Fruit fly (Drosophila melanogaster) whole organism, prepupa: ENCODE results near the gene Taf9.
A peak's percentile ranks its signal among the peaks of the same experiment; 100 is the strongest.

ENCODE experiments used
- CG10669 ChIP-seq: fragments of 200-800 bp; sonication (Bioruptor generic); optimal IDR thresholded peaks from 3 replicates; lab custom pipeline; 2018; ENCODE audit warnings: missing biosample characterization, mild to moderate bottlenecking, missing genetic modification characterization, moderate library complexity
- CG11294 ChIP-seq: fragments of 200-800 bp; sonication (Bioruptor generic); IDR thresholded peaks from 2 replicates; pipeline ENCODE4 v1.3.6; 2022; ENCODE audit warnings: missing biosample characterization, missing genetic modification characterization
- CG11762 ChIP-seq: fragments of 200-800 bp; sonication (Bioruptor generic); optimal IDR thresholded peaks from 3 replicates; lab custom pipeline; 2016; ENCODE audit warnings: missing biosample characterization, missing genetic modification characterization; ENCODE audit not compliant: insufficient read depth
- CG11902 ChIP-seq: fragments of 200-800 bp; sonication (Bioruptor generic); optimal IDR thresholded peaks from 3 replicates; lab custom pipeline; 2016; ENCODE audit warnings: missing biosample characterization, missing genetic modification characterization
- CG15336 ChIP-seq: fragments of 200-800 bp; sonication (Bioruptor generic); IDR thresholded peaks from 2 replicates; pipeline ENCODE4 v1.3.6; 2022; ENCODE audit warnings: missing biosample characterization, missing genetic modification characterization
- CG16779 ChIP-seq: fragments of 200-800 bp; sonication (Bioruptor generic); optimal IDR thresholded peaks from 3 replicates; lab custom pipeline; 2017; ENCODE audit warnings: missing biosample characterization, mild to moderate bottlenecking, missing genetic modification characterization
- CG3032 ChIP-seq: fragments of 200-800 bp; optimal IDR thresholded peaks from 2 replicates; lab custom pipeline; 2019; ENCODE audit warnings: missing biosample characterization, mild to moderate bottlenecking, missing genetic modification characterization, moderate library complexity
- CG3919 ChIP-seq: fragments of 200-800 bp; sonication (Bioruptor generic); optimal IDR thresholded peaks from 3 replicates; lab custom pipeline; 2016; ENCODE audit warnings: missing biosample characterization, missing genetic modification characterization
- CG6163 ChIP-seq: fragments of 200-800 bp; sonication (Bioruptor generic); IDR thresholded peaks from 3 replicates; pipeline ENCODE4 v1.3.6; 2022; ENCODE audit warnings: missing biosample characterization, missing genetic modification characterization
- CG6276 ChIP-seq: fragments of 200-800 bp; sonication (Bioruptor generic); optimal IDR thresholded peaks from 2 replicates; lab custom pipeline; 2017; ENCODE audit warnings: missing biosample characterization, mild to moderate bottlenecking, missing genetic modification characterization
- CG6808 ChIP-seq: fragments of 200-800 bp; sonication (Bioruptor generic); optimal IDR thresholded peaks from 3 replicates; lab custom pipeline; 2017; ENCODE audit warnings: missing biosample characterization, missing genetic modification characterization, mild to moderate bottlenecking, moderate library complexity, missing genetic modification reagents
- CG6854 ChIP-seq: fragments of 200-800 bp; sonication (Bioruptor generic); optimal IDR thresholded peaks from 2 replicates; lab custom pipeline; 2017; ENCODE audit warnings: missing biosample characterization, mild to moderate bottlenecking, missing genetic modification characterization
- CG7368 ChIP-seq: fragments of 200-800 bp; sonication (Bioruptor generic); optimal IDR thresholded peaks from 3 replicates; lab custom pipeline; 2016; ENCODE audit warnings: missing biosample characterization, missing genetic modification characterization
- CG8119 ChIP-seq: fragments of 200-800 bp; sonication (Bioruptor generic); IDR thresholded peaks from 3 replicates; pipeline ENCODE4 v1.3.6; 2022; ENCODE audit warnings: missing biosample characterization, missing genetic modification characterization
- CG8319 ChIP-seq: fragments of 200-800 bp; sonication (Bioruptor generic); optimal IDR thresholded peaks from 3 replicates; lab custom pipeline; 2016; ENCODE audit warnings: missing biosample characterization, missing genetic modification characterization
- CG8632 ChIP-seq: fragments of 200-800 bp; sonication (Bioruptor generic); optimal IDR thresholded peaks from 3 replicates; lab custom pipeline; 2016; ENCODE audit warnings: missing biosample characterization, missing genetic modification characterization
- Eip75B ChIP-seq: fragments of 200-800 bp; sonication (Bioruptor generic); optimal IDR thresholded peaks from 3 replicates; lab custom pipeline; 2016; ENCODE audit warnings: missing biosample characterization, missing genetic modification characterization
- Eip78C ChIP-seq: fragments of 200-800 bp; sonication (Bioruptor generic); peaks from one replicate; lab custom pipeline; 2016; ENCODE audit warnings: missing biosample characterization, missing genetic modification characterization
- Eip93F ChIP-seq: fragments of 200-800 bp; sonication (Bioruptor generic); optimal IDR thresholded peaks from 2 replicates; lab custom pipeline; 2016; ENCODE audit warnings: missing biosample characterization, mild to moderate bottlenecking, missing genetic modification characterization
- Hr38 ChIP-seq: sonication (Bioruptor generic); optimal IDR thresholded peaks from 2 replicates; lab custom pipeline; 2016; ENCODE audit warnings: missing biosample characterization, missing genetic modification characterization
- Hr4 ChIP-seq: fragments of 200-800 bp; sonication (Bioruptor generic); optimal IDR thresholded peaks from 3 replicates; lab custom pipeline; 2016; ENCODE audit warnings: missing biosample characterization, missing genetic modification characterization
- Lpt ChIP-seq: fragments of 200-800 bp; sonication (Bioruptor generic); optimal IDR thresholded peaks from 3 replicates; lab custom pipeline; 2016; ENCODE audit warnings: missing biosample characterization, missing genetic modification characterization
- OdsH ChIP-seq: fragments of 200-800 bp; sonication (Bioruptor generic); optimal IDR thresholded peaks from 3 replicates; lab custom pipeline; 2016; ENCODE audit warnings: missing biosample characterization, missing genetic modification characterization
- Sox102F ChIP-seq: fragments of 200-800 bp; sonication (Bioruptor generic); optimal IDR thresholded peaks from 2 replicates; lab custom pipeline; 2016; ENCODE audit warnings: missing biosample characterization, mild to moderate bottlenecking, missing genetic modification characterization
- achi ChIP-seq: fragments of 200-800 bp; sonication (Bioruptor generic); optimal IDR thresholded peaks from 3 replicates; lab custom pipeline; 2016; ENCODE audit warnings: missing biosample characterization, missing genetic modification characterization
- acj6 ChIP-seq: fragments of 200-800 bp; sonication (Bioruptor generic); optimal IDR thresholded peaks from 3 replicates; lab custom pipeline; 2016; ENCODE audit warnings: missing biosample characterization, missing genetic modification characterization
- cyc ChIP-seq: fragments of 200-800 bp; sonication (Bioruptor generic); optimal IDR thresholded peaks from 3 replicates; lab custom pipeline; 2016; ENCODE audit warnings: missing biosample characterization, missing genetic modification characterization
- dac ChIP-seq: fragments of 200-800 bp; sonication (Bioruptor generic); optimal IDR thresholded peaks from 2 replicates; lab custom pipeline; 2017; ENCODE audit warnings: missing biosample characterization, mild to moderate bottlenecking, missing genetic modification characterization
- eg ChIP-seq: fragments of 200-800 bp; sonication (Bioruptor generic); IDR thresholded peaks from 3 replicates; pipeline ENCODE4 v1.3.6; 2022; ENCODE audit warnings: missing biosample characterization, missing genetic modification characterization
- esn ChIP-seq: fragments of 200-800 bp; sonication (Bioruptor generic); optimal IDR thresholded peaks from 2 replicates; lab custom pipeline; 2016; ENCODE audit warnings: missing biosample characterization, mild to moderate bottlenecking, missing genetic modification characterization, moderate library complexity
- fd59A ChIP-seq: fragments of 200-800 bp; sonication (Bioruptor generic); optimal IDR thresholded peaks from 2 replicates; lab custom pipeline; 2017; ENCODE audit warnings: missing biosample characterization, mild to moderate bottlenecking, missing genetic modification characterization, missing genetic modification reagents
- fkh ChIP-seq: fragments of 200-800 bp; sonication (Bioruptor generic); optimal IDR thresholded peaks from 3 replicates; lab custom pipeline; 2017; ENCODE audit warnings: missing biosample characterization, mild to moderate bottlenecking, missing genetic modification characterization, moderate library complexity
- lz ChIP-seq: fragments of 200-800 bp; sonication (Bioruptor generic); optimal IDR thresholded peaks from 3 replicates; lab custom pipeline; 2016; ENCODE audit warnings: missing biosample characterization, missing genetic modification characterization
- net ChIP-seq: fragments of 200-800 bp; sonication (Bioruptor generic); optimal IDR thresholded peaks from 3 replicates; lab custom pipeline; 2016; ENCODE audit warnings: missing biosample characterization, missing genetic modification characterization
- pdm3 ChIP-seq: fragments of 200-800 bp; sonication (Bioruptor generic); optimal IDR thresholded peaks from 3 replicates; lab custom pipeline; 2016; ENCODE audit warnings: missing biosample characterization, missing genetic modification characterization
- ss ChIP-seq, 2 experiments: fragments of 200-800 bp; sonication (Bioruptor generic); optimal IDR thresholded peaks; 2 replicates in 1 of 2; 3 replicates in 1 of 2; lab custom pipeline; 2017 to 2018; ENCODE audit warnings: mild to moderate bottlenecking in 2 of 2, missing biosample characterization in 2 of 2, missing genetic modification characterization in 2 of 2, moderate library complexity in 1 of 2
- svp ChIP-seq: fragments of 200-800 bp; sonication (Bioruptor generic); peaks from one replicate; lab custom pipeline; 2016; ENCODE audit warnings: missing biosample characterization, missing genetic modification characterization
- vri ChIP-seq: fragments of 200-800 bp; sonication (Bioruptor generic); optimal IDR thresholded peaks from 3 replicates; lab custom pipeline; 2016; ENCODE audit warnings: missing biosample characterization, mild to moderate bottlenecking, missing genetic modification characterization

The Taf9 gene

DNA sequence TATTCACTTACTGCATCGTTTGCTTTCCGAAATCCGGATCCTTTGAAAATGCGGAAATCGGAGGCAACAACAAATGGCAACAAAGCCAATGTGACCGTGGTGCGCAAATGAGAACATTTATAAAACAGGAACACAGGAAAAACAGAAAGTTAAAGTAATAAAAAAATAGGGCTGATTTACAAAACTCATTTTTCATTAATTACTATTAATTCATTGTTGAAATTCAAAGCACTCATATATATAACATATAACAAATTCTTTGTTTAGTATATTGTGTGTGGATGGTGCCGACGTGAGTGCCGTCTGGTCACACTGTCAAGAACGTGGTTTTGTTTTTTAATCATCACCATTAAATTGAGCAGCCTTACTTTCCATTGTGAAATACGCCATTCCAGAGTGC is 18.8 kb downstream of the Taf9 start, which contains the start of the genes Arp8 and CG6769 (continued):
- no peak for TF ChIP-seq ss (GFP tag; optimal IDR thresholded peaks at IDR 0.05; lab: Kevin White, UChicago)
- no peak for TF ChIP-seq Hr38 (GFP tag; lab: Kevin White, UChicago)

DNA sequence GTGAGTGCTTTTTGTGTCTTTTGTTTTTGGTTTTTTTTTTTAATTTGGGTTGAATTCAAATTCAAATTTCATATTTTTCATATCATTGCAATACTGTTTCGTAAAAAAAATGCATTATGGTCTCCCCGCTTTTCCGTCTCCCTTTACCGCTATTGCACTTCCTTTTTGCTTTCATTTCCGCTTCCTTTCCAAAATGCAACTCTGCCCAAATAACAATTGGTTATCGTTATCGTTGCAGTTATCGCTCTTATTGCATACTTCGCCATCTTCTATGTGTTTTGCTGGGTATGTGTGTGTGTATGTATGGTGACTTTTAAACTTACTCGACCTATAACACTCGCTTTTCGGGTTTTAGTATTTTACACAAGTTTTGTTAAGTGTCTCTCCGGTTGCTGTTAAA is 23.1 kb downstream of the Taf9 start:
- peak; percentile 27 for TF ChIP-seq Eip78C (GFP tag; lab: Kevin White, UChicago)
- TF ChIP-seq CG3919 (GFP tag; lab: Kevin White, UChicago): no peak
- no peak for TF ChIP-seq vri (GFP tag; lab: Kevin White, UChicago)
- TF ChIP-seq fd59A (GFP tag; lab: Kevin White, UChicago): no peak
- TF ChIP-seq achi (GFP tag; lab: Kevin White, UChicago): no peak
- TF ChIP-seq CG8632 (GFP tag; lab: Kevin White, UChicago): no peak
- no peak for TF ChIP-seq ss (GFP tag; optimal IDR thresholded peaks at IDR 0.05; lab: Kevin White, UChicago)
- TF ChIP-seq Lpt (GFP tag; lab: Kevin White, UChicago): no peak
- TF ChIP-seq net: no peak
- TF ChIP-seq esn (GFP tag; lab: Kevin White, UChicago): peak; percentile 32
- no peak for TF ChIP-seq CG6163 (GFP tag; lab: Robert Waterston, UW)
- peak; percentile 18 for TF ChIP-seq Sox102F
- no peak for TF ChIP-seq CG15336 (GFP tag; lab: Robert Waterston, UW)
- no peak for TF ChIP-seq dac (GFP tag; lab: Kevin White, UChicago)
- no peak for TF ChIP-seq CG6276 (GFP tag; lab: Kevin White, UChicago)
- TF ChIP-seq CG11762 (GFP tag; lab: Kevin White, UChicago): no peak
- TF ChIP-seq cyc (GFP tag; lab: Kevin White, UChicago): no peak
- no peak for TF ChIP-seq acj6 (GFP tag; lab: Kevin White, UChicago)
- no peak for TF ChIP-seq Hr4 (GFP tag; lab: Kevin White, UChicago)
- TF ChIP-seq CG11294 (GFP tag; lab: Robert Waterston, UW): no peak
- no peak for TF ChIP-seq lz
- no peak for TF ChIP-seq Hr38 (GFP tag; lab: Kevin White, UChicago)
- no peak for TF ChIP-seq CG8319

DNA sequence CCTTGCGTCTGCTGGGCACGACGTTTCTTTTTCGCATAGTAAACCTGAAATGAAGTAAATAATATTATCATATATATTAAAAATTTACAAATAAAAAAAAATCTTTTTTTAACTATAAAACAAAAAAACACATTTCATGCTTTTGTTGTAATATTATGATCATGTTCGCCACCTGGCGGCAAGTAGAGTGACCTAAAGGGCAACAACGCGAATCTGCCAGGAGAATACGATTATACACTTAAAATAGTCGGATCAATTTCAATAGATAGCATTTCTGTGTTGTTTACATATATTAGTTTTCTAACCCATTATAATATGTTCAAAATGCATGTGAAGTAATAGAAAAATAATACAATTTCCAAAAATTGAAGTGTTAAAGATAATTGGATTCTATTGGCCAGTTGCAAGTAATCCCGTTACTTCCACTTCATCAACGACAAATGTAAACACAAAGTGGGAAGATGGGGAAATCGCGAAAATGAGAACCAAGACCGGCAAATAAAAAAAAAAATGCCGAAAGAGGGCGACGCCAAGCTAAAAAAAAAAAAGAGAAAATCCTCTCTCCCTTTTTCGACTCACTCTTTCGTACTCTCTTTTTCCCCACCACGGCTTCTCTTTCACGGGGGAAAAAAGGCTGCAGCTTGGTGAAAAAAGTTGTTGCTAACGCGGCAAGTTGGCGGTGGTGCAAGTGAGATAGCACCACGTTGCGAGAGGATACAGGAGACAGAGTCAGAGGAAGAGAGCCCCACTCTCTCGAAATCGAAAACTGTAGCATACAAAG is 28.8 kb downstream of the Taf9 start:
- no peak for TF ChIP-seq CG10669 (GFP tag; lab: Kevin White, UChicago)
- TF ChIP-seq eg (GFP tag; lab: Robert Waterston, UW): 0 out of 3 replicates have a peak, but pooled peaks have one; percentile 23
- TF ChIP-seq CG11902 (GFP tag; lab: Kevin White, UChicago): no peak
- peak; percentile 37; the same call in 1 of the 2 replicates for TF ChIP-seq CG15336 (GFP tag; lab: Robert Waterston, UW)
- peak; percentile 12 for TF ChIP-seq Eip75B (GFP tag; lab: Kevin White, UChicago)
- peak; percentile 43; the same call in 2 of the 3 replicates for TF ChIP-seq CG6163 (GFP tag; lab: Robert Waterston, UW)
- TF ChIP-seq achi (GFP tag; lab: Kevin White, UChicago): no peak
- peak; percentile 54 for TF ChIP-seq Eip78C (GFP tag; lab: Kevin White, UChicago)
- 0 out of 3 replicates have a peak, but pooled peaks have one; percentile 34 for TF ChIP-seq CG8119 (GFP tag; lab: Robert Waterston, UW)
- TF ChIP-seq svp (GFP tag; lab: Kevin White, UChicago): peak; percentile 47
- no peak for TF ChIP-seq CG3032 (tag; lab: Kevin White, UChicago)
- no peak for TF ChIP-seq cyc (GFP tag; lab: Kevin White, UChicago)
- peak; percentile 4 for TF ChIP-seq Hr4 (GFP tag; lab: Kevin White, UChicago)
- peak; percentile 6 for TF ChIP-seq CG6854 (GFP tag; lab: Kevin White, UChicago)
- peak; percentile 24 for TF ChIP-seq Lpt (GFP tag; lab: Kevin White, UChicago)
- no peak for TF ChIP-seq ss (GFP tag; optimal IDR thresholded peaks at IDR 0.05; lab: Kevin White, UChicago)

DNA sequence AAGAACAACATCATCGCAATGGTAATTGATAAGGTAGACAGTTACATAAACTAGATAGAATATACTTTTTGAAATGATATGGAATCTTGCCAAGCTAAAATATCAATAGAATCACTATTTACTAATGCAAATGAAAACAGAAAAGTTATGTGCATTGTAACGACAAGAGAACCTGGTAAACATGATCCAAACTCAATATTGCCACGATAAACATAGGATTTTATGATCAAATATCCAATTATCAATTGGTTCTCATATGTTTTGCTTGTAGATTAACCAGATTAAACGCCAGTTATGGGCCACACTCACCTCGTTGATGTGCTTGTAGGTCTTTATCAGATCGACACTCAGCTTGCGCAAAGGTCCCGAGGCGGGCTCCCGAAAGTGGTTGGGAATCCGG is 30.3 kb downstream of the Taf9 start:
- no peak for TF ChIP-seq CG16779
- peak; percentile 30 for TF ChIP-seq CG6808
- TF ChIP-seq Eip93F (GFP tag; lab: Kevin White, UChicago): no peak
- TF ChIP-seq acj6 (GFP tag; lab: Kevin White, UChicago): no peak
- no peak for TF ChIP-seq CG6854 (GFP tag; lab: Kevin White, UChicago)
- peak; percentile 37 for TF ChIP-seq fkh
- peak; percentile 37 for TF ChIP-seq Eip78C (GFP tag; lab: Kevin White, UChicago)
- no peak for TF ChIP-seq CG6163 (GFP tag; lab: Robert Waterston, UW)
- TF ChIP-seq pdm3 (GFP tag; lab: Kevin White, UChicago): no peak
- no peak for TF ChIP-seq CG7368 (GFP tag; lab: Kevin White, UChicago)
- no peak for TF ChIP-seq CG6276 (GFP tag; lab: Kevin White, UChicago)
- TF ChIP-seq OdsH (GFP tag; lab: Kevin White, UChicago): no peak
